Fruit fly (Drosophila melanogaster): ENCODE data around the gene GC.

DNA sequence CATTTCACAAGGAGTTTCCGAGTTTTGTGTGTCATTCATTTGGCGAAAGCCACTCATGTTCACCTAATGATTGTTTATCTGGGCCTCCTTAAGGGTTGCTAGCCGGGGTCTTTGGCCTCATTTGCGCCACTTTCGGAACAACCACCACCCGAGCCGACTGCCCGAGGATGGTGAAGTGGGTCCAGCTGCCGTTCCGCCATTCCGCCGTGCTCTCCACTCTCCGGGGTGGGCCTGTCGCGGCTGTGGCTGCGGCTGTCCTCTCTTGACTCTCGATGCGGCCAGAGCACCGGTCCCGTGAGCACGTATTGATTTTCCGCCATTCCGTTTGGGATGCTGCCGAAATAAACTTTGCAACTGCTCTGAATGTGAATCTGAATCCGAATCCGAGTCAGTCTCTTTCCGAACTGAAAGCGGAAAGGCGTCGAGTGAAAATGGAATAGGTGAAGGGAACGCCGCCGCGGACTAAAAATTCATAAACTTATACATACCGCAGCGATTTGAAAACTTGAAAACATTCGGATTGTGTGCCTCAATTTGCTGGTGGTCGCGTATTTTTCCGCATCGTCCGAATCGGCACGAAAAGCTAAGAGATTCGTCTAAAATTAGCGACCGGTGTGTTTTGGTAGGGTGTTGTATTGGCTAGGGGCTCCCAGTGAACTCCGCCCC lies 19.7 kb upstream of the GC start, which contains the start of gene CG13920:
- TF ChIP-seq h (optimal IDR thresholded peaks at IDR 0.05) (no peak), psq (optimal IDR thresholded peaks at IDR 0.05) (no peak), Myc (optimal IDR thresholded peaks at IDR 0.05) (no peak), ttk (optimal IDR thresholded peaks at IDR 0.05) (no peak)

Measured in Kc167 (cell line).